Fruit fly (Drosophila melanogaster) whole organism, wandering third instar larva: Measurements from ENCODE around the gene SLIRP2.

Experiments
- Abd-B ChIP-seq: fragments of >200 bp; optimal IDR thresholded peaks from 2 replicates; lab custom pipeline; 2017; ENCODE audit warnings: missing biosample characterization, missing genetic modification characterization
- CG32264 ChIP-seq: fragments of 200-800 bp; sonication (Bioruptor generic); optimal IDR thresholded peaks from 2 replicates; lab custom pipeline; 2016; ENCODE audit warnings: missing biosample characterization, missing genetic modification characterization
- CG9705 ChIP-seq: fragments of 200-800 bp; sonication (Bioruptor generic); optimal IDR thresholded peaks from 2 replicates; lab custom pipeline; 2018; ENCODE audit warnings: missing biosample characterization, mild to moderate bottlenecking, missing genetic modification characterization
- CrebA ChIP-seq: fragments of 200-800 bp; sonication (Bioruptor generic); optimal IDR thresholded peaks from 2 replicates; lab custom pipeline; 2016; ENCODE audit warnings: missing biosample characterization, mild to moderate bottlenecking, missing genetic modification characterization, borderline replicate concordance
- Dfd ChIP-seq: fragments of >200 bp; optimal IDR thresholded peaks from 2 replicates; lab custom pipeline; 2017; ENCODE audit warnings: missing biosample characterization, missing genetic modification characterization
- Dif ChIP-seq: fragments of 200-275, 200-300 bp; sonication (Bioruptor generic); optimal IDR thresholded peaks from 2 replicates; lab custom pipeline; 2018; ENCODE audit warnings: missing biosample characterization, missing genetic modification characterization; ENCODE audit not compliant: partially characterized antibody
- GATAd ChIP-seq: sonication (Bioruptor generic); optimal IDR thresholded peaks from 2 replicates; lab custom pipeline; 2016; ENCODE audit warnings: missing biosample characterization, missing genetic modification characterization
- HLH106 ChIP-seq: fragments of 200-800 bp; optimal IDR thresholded peaks from 3 replicates; lab custom pipeline; 2019; ENCODE audit warnings: missing biosample characterization, mild to moderate bottlenecking, missing genetic modification characterization, moderate library complexity
- Hnf4 ChIP-seq: fragments of 200-800 bp; sonication (Bioruptor generic); optimal IDR thresholded peaks from 2 replicates; lab custom pipeline; 2016; ENCODE audit warnings: missing biosample characterization, mild to moderate bottlenecking, missing genetic modification characterization
- Hr78 ChIP-seq: fragments of >200 bp; optimal IDR thresholded peaks from 2 replicates; lab custom pipeline; 2017; ENCODE audit warnings: missing biosample characterization, missing genetic modification characterization
- Hr83 ChIP-seq: fragments of 200-300 bp; sonication (Bioruptor generic); optimal IDR thresholded peaks from 2 replicates; lab custom pipeline; 2016; ENCODE audit warnings: missing biosample characterization, mild to moderate bottlenecking, missing genetic modification characterization, moderate library complexity; ENCODE audit not compliant: poor library complexity, severe bottlenecking
- Jra ChIP-seq: sonication (Bioruptor generic); optimal IDR thresholded peaks from 2 replicates; lab custom pipeline; 2016; ENCODE audit warnings: missing biosample characterization, missing genetic modification characterization
- Mio ChIP-seq: sonication (Bioruptor generic); optimal IDR thresholded peaks from 2 replicates; lab custom pipeline; 2016; ENCODE audit warnings: missing biosample characterization, missing genetic modification characterization
- Myc ChIP-seq: fragments of >200 bp; optimal IDR thresholded peaks from 2 replicates; lab custom pipeline; 2017
- N ChIP-seq: fragments of >200 bp; optimal IDR thresholded peaks from 2 replicates; lab custom pipeline; 2018; ENCODE audit warnings: missing biosample characterization, missing external identifiers, missing genetic modification characterization
- OdsH ChIP-seq: fragments of 200-800 bp; sonication (Bioruptor generic); optimal IDR thresholded peaks from 2 replicates; lab custom pipeline; 2016; ENCODE audit warnings: missing biosample characterization, mild to moderate bottlenecking, missing genetic modification characterization
- Rel ChIP-seq, 2 experiments: fragments of 200-800 bp; sonication (Bioruptor generic) in 1 of 2; optimal IDR thresholded peaks; 2 replicates in 1 of 2; 3 replicates in 1 of 2; lab custom pipeline; 2016 to 2019; ENCODE audit warnings: mild to moderate bottlenecking in 2 of 2, missing biosample characterization in 2 of 2, missing genetic modification characterization in 2 of 2, moderate library complexity in 1 of 2
- Sp1 ChIP-seq: fragments of 200-800 bp; sonication (Bioruptor generic); optimal IDR thresholded peaks from 3 replicates; lab custom pipeline; 2019; ENCODE audit warnings: missing biosample characterization, mild to moderate bottlenecking, missing genetic modification characterization, moderate library complexity
- Vsx2 ChIP-seq: fragments of 200-300, 225-300 bp; sonication (Bioruptor generic); optimal IDR thresholded peaks from 2 replicates; lab custom pipeline; 2018; ENCODE audit warnings: missing biosample characterization, missing genetic modification characterization; ENCODE audit not compliant: partially characterized antibody
- br ChIP-seq: fragments of 200-800 bp; sonication (Bioruptor generic); optimal IDR thresholded peaks from 2 replicates; lab custom pipeline; 2016; ENCODE audit warnings: missing biosample characterization, missing genetic modification characterization
- brk ChIP-seq: fragments of 200-800 bp; sonication (Bioruptor generic); optimal IDR thresholded peaks from 2 replicates; lab custom pipeline; 2016; ENCODE audit warnings: missing biosample characterization, mild to moderate bottlenecking, missing genetic modification characterization
- dl ChIP-seq, 2 experiments: fragments of 175-275, 200-275 bp in 1 of 2; fragments of 200-275 bp in 1 of 2; sonication (Bioruptor generic); optimal IDR thresholded peaks; lab custom pipeline; 2018; ENCODE audit warnings: mild to moderate bottlenecking in 2 of 2, missing biosample characterization in 2 of 2, missing genetic modification characterization in 2 of 2, moderate library complexity in 2 of 2; ENCODE audit not compliant: partially characterized antibody in 2 of 2, insufficient read depth in 1 of 2
- dmrt93B ChIP-seq: fragments of 200-800 bp; sonication (Bioruptor generic); optimal IDR thresholded peaks from 2 replicates; lab custom pipeline; 2018; ENCODE audit warnings: missing biosample characterization, mild to moderate bottlenecking, missing genetic modification characterization
- dsf ChIP-seq: sonication (Bioruptor generic); optimal IDR thresholded peaks from 2 replicates; lab custom pipeline; 2016; ENCODE audit warnings: missing biosample characterization, missing genetic modification characterization, borderline replicate concordance
- ey ChIP-seq: fragments of 200-800 bp; sonication (Bioruptor generic); optimal IDR thresholded peaks from 2 replicates; lab custom pipeline; 2016; ENCODE audit warnings: missing biosample characterization, missing genetic modification characterization
- foxo ChIP-seq, 2 experiments: fragments of 200-800 bp; sonication (Bioruptor generic); optimal IDR thresholded peaks; 2 replicates in 1 of 2; 3 replicates in 1 of 2; lab custom pipeline; 2016 to 2017; ENCODE audit warnings: missing biosample characterization in 2 of 2, missing genetic modification characterization in 2 of 2
- fru ChIP-seq: fragments of 200-800 bp; sonication (Bioruptor generic); optimal IDR thresholded peaks from 3 replicates; lab custom pipeline; 2016; ENCODE audit warnings: missing biosample characterization, mild to moderate bottlenecking, missing genetic modification characterization
- h ChIP-seq: fragments of 200-800 bp; sonication (Bioruptor generic); optimal IDR thresholded peaks from 3 replicates; lab custom pipeline; 2016; ENCODE audit warnings: missing biosample characterization, mild to moderate bottlenecking, missing genetic modification characterization
- jim ChIP-seq: fragments of 175-275, 200-325 bp; sonication (Bioruptor generic); optimal IDR thresholded peaks from 2 replicates; lab custom pipeline; 2016; ENCODE audit warnings: missing biosample characterization, mild to moderate bottlenecking, missing genetic modification characterization
- lola ChIP-seq: fragments of >200 bp; optimal IDR thresholded peaks from 2 replicates; lab custom pipeline; 2017; ENCODE audit warnings: missing biosample characterization, missing genetic modification characterization
- pan ChIP-seq: fragments of >200 bp; optimal IDR thresholded peaks from 2 replicates; lab custom pipeline; 2017
- psq ChIP-seq: fragments of 200-800 bp; sonication (Bioruptor generic); optimal IDR thresholded peaks from 3 replicates; lab custom pipeline; 2017; ENCODE audit warnings: missing biosample characterization, mild to moderate bottlenecking, missing genetic modification characterization, moderate library complexity
- rgr ChIP-seq: fragments of 200-800 bp; sonication (Bioruptor generic); optimal IDR thresholded peaks from 3 replicates; lab custom pipeline; 2016; ENCODE audit warnings: missing biosample characterization, mild to moderate bottlenecking, missing genetic modification characterization
- sage ChIP-seq: fragments of 200-800 bp; sonication (Bioruptor generic); optimal IDR thresholded peaks from 2 replicates; lab custom pipeline; 2016; ENCODE audit warnings: missing biosample characterization, mild to moderate bottlenecking, missing genetic modification characterization
- sv ChIP-seq: fragments of 200-800 bp; sonication (Bioruptor generic); optimal IDR thresholded peaks from 3 replicates; lab custom pipeline; 2016; ENCODE audit warnings: missing biosample characterization, missing genetic modification characterization
- tai ChIP-seq: sonication (Bioruptor generic); optimal IDR thresholded peaks from 2 replicates; lab custom pipeline; 2016; ENCODE audit warnings: missing biosample characterization, missing genetic modification characterization
- usp ChIP-seq: fragments of >200 bp; optimal IDR thresholded peaks from 2 replicates; lab custom pipeline; 2017; ENCODE audit warnings: missing biosample characterization, missing genetic modification characterization
- woc ChIP-seq: sonication (Bioruptor generic); optimal IDR thresholded peaks from 2 replicates; lab custom pipeline; 2016; ENCODE audit warnings: missing biosample characterization, mild to moderate bottlenecking, missing genetic modification characterization

SLIRP2 gene

DNA sequence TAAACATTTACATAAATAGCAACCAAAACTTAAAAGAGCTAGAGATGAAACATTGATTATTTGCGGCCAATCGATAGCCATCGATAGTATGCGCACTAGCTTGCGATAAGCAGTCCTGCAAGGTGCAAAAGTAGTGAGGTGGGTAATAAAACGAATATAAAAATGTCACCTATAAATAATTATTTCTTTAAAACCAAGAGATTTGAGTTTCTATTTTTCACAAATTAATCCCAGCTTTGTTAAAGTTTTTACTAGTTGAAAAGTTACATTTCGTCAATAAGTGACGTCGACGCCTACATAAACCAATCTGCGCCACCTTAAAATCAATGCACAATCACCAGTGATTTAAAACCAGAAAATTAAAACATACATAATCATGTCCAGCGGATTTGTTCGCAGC is at the start of gene SLIRP2, which contains the start of gene Mkk4:
Gene SLIRP2, plus strand, starts transcription at position 344 of the 400 bp plus-strand sequence.
Gene Mkk4, minus strand, starts transcription at position 56 of the 400 bp plus-strand sequence.
- TF ChIP-seq Hr78 (no peak), lola (GFP tag; lab: Kevin White, UChicago) (no peak), CrebA (GFP tag; lab: Kevin White, UChicago) (no peak), Vsx2 (GFP tag; lab: Kevin White, UChicago) (no peak), Dfd (GFP tag; lab: Kevin White, UChicago) (peak; percentile 54), dsf (GFP tag; lab: Kevin White, UChicago) (peak; percentile 95), pan (no peak), CG9705 (peak; percentile 98), fru (peak; percentile 98), brk (GFP tag; lab: Kevin White, UChicago) (peak; percentile 95), dmrt93B (GFP tag; lab: Kevin White, UChicago) (peak; percentile 98), Abd-B (no peak), foxo (GFP tag; optimal IDR thresholded peaks at IDR 0.05; lab: Kevin White, UChicago) (peak; percentile 95 to 99), Mio (peak; percentile 89), dl (GFP tag; optimal IDR thresholded peaks at IDR 0.05; lab: Kevin White, UChicago; ENCODE audit: insufficient read depth in 1 of 2, partially characterized antibody in 2 of 2) (no peak), N (GFP tag; lab: Kevin White, UChicago) (no peak), OdsH (GFP tag; lab: Kevin White, UChicago) (peak; percentile 98), jim (GFP tag; lab: Kevin White, UChicago) (peak; percentile 64), ey (GFP tag; lab: Kevin White, UChicago) (peak; percentile 99), Hnf4 (GFP tag; lab: Kevin White, UChicago) (peak; percentile 99), rgr (GFP tag; lab: Kevin White, UChicago) (peak; percentile 99), Jra (GFP tag; lab: Kevin White, UChicago) (peak; percentile 96), sage (GFP tag; lab: Kevin White, UChicago) (peak; percentile 97), Hr83 (GFP tag; lab: Kevin White, UChicago) (peak; percentile 91), Sp1 (GFP tag; lab: Kevin White, UChicago) (peak; percentile 98), Rel (GFP tag; optimal IDR thresholded peaks at IDR 0.05; lab: Kevin White, UChicago) (peak; percentile 89), Rel (tag; optimal IDR thresholded peaks at IDR 0.05; lab: Kevin White, UChicago) (peak; percentile 90), h (GFP tag; lab: Kevin White, UChicago) (peak; percentile 99), Dif (GFP tag; lab: Kevin White, UChicago) (no peak), CG32264 (GFP tag; lab: Kevin White, UChicago) (peak; percentile 96), Myc (no peak), sv (peak; percentile 99), tai (GFP tag; lab: Kevin White, UChicago) (no peak), woc (peak; percentile 99), GATAd (GFP tag; lab: Kevin White, UChicago) (peak; percentile 95), br (GFP tag; lab: Kevin White, UChicago) (peak; percentile 99), psq (GFP tag; lab: Kevin White, UChicago) (peak; percentile 96), usp (no peak), HLH106 (tag; lab: Kevin White, UChicago) (peak; percentile 99)

DNA sequence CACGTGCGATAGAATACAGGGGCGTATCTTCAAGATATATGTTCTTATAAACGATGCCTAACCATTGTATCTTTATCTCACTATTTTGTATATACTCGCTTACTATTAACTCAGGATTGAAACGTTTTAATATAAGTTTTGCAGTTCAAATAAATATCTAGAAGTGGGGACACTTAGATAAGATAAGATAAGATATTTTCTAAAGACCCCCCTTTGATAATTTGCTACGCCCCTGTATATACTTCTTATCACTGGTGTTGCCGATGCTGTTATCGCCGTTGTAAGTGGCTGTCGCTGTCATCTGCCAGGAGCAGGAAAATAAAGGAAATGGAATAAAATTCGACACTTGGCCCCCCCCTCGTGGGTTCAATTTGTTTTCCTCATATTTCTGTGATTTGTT is 34.7 kb upstream of the SLIRP2 start:
- no peak for TF ChIP-seq sage (GFP tag; lab: Kevin White, UChicago)
- TF ChIP-seq Hnf4 (GFP tag; lab: Kevin White, UChicago), result no peak
- no peak for TF ChIP-seq tai (GFP tag; lab: Kevin White, UChicago)
- no peak for TF ChIP-seq dsf (GFP tag; lab: Kevin White, UChicago)
- TF ChIP-seq lola (GFP tag; lab: Kevin White, UChicago), result no peak
- TF ChIP-seq N (GFP tag; lab: Kevin White, UChicago), result no peak
- no peak for TF ChIP-seq Hr78
- no peak for TF ChIP-seq Jra (GFP tag; lab: Kevin White, UChicago)
- TF ChIP-seq woc, result no peak
- TF ChIP-seq GATAd (GFP tag; lab: Kevin White, UChicago), result no peak
- no peak for TF ChIP-seq ey (GFP tag; lab: Kevin White, UChicago)
